Worm (Caenorhabditis elegans) whole organism, L1 larva: ENCODE data around the gene chil-26.

Experiments
- jun-1 ChIP-seq: fragments of 150-350 bp; optimal IDR thresholded peaks from 2 replicates; lab custom pipeline; 2014; ENCODE audit warnings: missing biosample characterization, missing genetic modification reagents, missing genetic modification characterization
- lin-39 ChIP-seq: fragments of 150-350 bp; optimal IDR thresholded peaks from 2 replicates; lab custom pipeline; 2014; ENCODE audit warnings: missing biosample characterization, missing genetic modification reagents, missing genetic modification characterization
- lir-3 ChIP-seq: sonication (generic microtip); optimal IDR thresholded peaks from 2 replicates; lab custom pipeline; 2016; ENCODE audit warnings: mild to moderate bottlenecking, missing genetic modification characterization, moderate library complexity, missing compliant biosample characterization; ENCODE audit not compliant: poor library complexity
- snpc-4 ChIP-seq: fragments of 150-350 bp; optimal IDR thresholded peaks from 2 replicates; lab custom pipeline; 2014; ENCODE audit warnings: missing biosample characterization, missing genetic modification characterization

- peak; percentile 12 for TF ChIP-seq lir-3 (tag; lab: Kevin White, UChicago)
- peak; percentile 34 for TF ChIP-seq jun-1 (tag; lab: Kevin White, UChicago)
- TF ChIP-seq lin-39 (tag; lab: Kevin White, UChicago): no peak
- TF ChIP-seq snpc-4: no peak
Measured at ce11 chrII:9487337-9487950, 12.6 kb downstream of the chil-26 start, which contains the start of gene T19H5.4.
